Fruit fly (Drosophila melanogaster): ENCODE results near the gene Sry-beta.

Sry-beta gene

dm6 chr3R:30052455-30053046 lies 13.0 kb downstream of the Sry-beta start, which contains the start of gene Jasper (continued):
- TF ChIP-seq nau (GFP tag; optimal IDR thresholded peaks at IDR 0.05) (no peak), fd96Cb (tag; optimal IDR thresholded peaks at IDR 0.05) (no peak), CG3847 (GFP tag; IDR thresholded peaks at IDR 0.05) (peak; percentile 37; the same call in 1 of the 2 replicates), CG7357 (GFP tag; IDR thresholded peaks at IDR 0.05) (no peak), CG17385 (GFP tag; optimal IDR thresholded peaks at IDR 0.05) (peak; percentile 52), E2f2 (GFP tag; IDR thresholded peaks at IDR 0.05) (peak; percentile 100), ttk (GFP tag; IDR thresholded peaks at IDR 0.05) (no peak), Med (GFP tag) (peak; percentile 95), Gug (GFP tag; IDR thresholded peaks at IDR 0.05) (no peak), dpn (GFP tag; optimal IDR thresholded peaks at IDR 0.05) (peak in 1 of 2 experiments; percentile 40), CG2678 (tag; optimal IDR thresholded peaks at IDR 0.05) (no peak), GATAe (GFP tag; conservative IDR thresholded peaks at IDR 0.05) (no peak), CG3407 (GFP tag; optimal IDR thresholded peaks at IDR 0.05) (no peak), CG11695 (GFP tag; IDR thresholded peaks at IDR 0.05) (no peak), Dek (tag; optimal IDR thresholded peaks at IDR 0.05) (peak; percentile 37), CG17612 (GFP tag; IDR thresholded peaks at IDR 0.05) (no peak; the same call in 1 of the 2 replicates), mam (GFP tag; optimal IDR thresholded peaks at IDR 0.05) (no peak), CG43689 (GFP tag; IDR thresholded peaks at IDR 0.05) (no peak), Tbp (GFP tag; optimal IDR thresholded peaks at IDR 0.05) (no peak), CG4730 (GFP tag; IDR thresholded peaks at IDR 0.05) (no peak), kni (GFP tag; optimal IDR thresholded peaks at IDR 0.05) (no peak), Dbx (GFP tag; IDR thresholded peaks at IDR 0.05) (no peak), CG13894 (tag; optimal IDR thresholded peaks at IDR 0.05) (peak; percentile 38), Optix (GFP tag; IDR thresholded peaks at IDR 0.05) (no peak), chn (GFP tag; optimal IDR thresholded peaks at IDR 0.05) (no peak), CG10959 (GFP tag; IDR thresholded peaks at IDR 0.05) (no peak), CG6765 (GFP tag; optimal IDR thresholded peaks at IDR 0.05) (no peak), en (GFP tag; optimal IDR thresholded peaks at IDR 0.05) (no peak), CG11696 (GFP tag; IDR thresholded peaks at IDR 0.05) (no peak), CG16779 (GFP tag; IDR thresholded peaks at IDR 0.05) (no peak), CG5953 (GFP tag; IDR thresholded peaks at IDR 0.05) (no peak), CG7372 (GFP tag; IDR thresholded peaks at IDR 0.05) (no peak), CG17802 (tag; optimal IDR thresholded peaks at IDR 0.05) (no peak), HmgD (GFP tag; optimal IDR thresholded peaks at IDR 0.05) (peak; percentile 29), bowl (GFP tag; IDR thresholded peaks at IDR 0.05) (no peak), ase (GFP tag; IDR thresholded peaks at IDR 0.05) (no peak), Sry-β (GFP tag; optimal IDR thresholded peaks at IDR 0.05) (peak; percentile 62), Nf-YA (GFP tag; IDR thresholded peaks at IDR 0.05) (no peak), CG2199 (GFP tag; IDR thresholded peaks at IDR 0.05) (no peak), Oli (tag; optimal IDR thresholded peaks at IDR 0.05) (no peak), CG11398 (GFP tag; optimal IDR thresholded peaks at IDR 0.05) (no peak), CG18476 (GFP tag; optimal IDR thresholded peaks at IDR 0.05) (no peak), Jarid2 (GFP tag; optimal IDR thresholded peaks at IDR 0.05) (no peak), luna (GFP tag; optimal IDR thresholded peaks at IDR 0.05) (no peak), CG10274 (GFP tag; optimal IDR thresholded peaks at IDR 0.05) (no peak), schlank (tag; optimal IDR thresholded peaks at IDR 0.05) (no peak), NfI (GFP tag; optimal IDR thresholded peaks at IDR 0.05) (peak; percentile 10), gro (GFP tag; optimal IDR thresholded peaks at IDR 0.05) (peak; percentile 39), shn (GFP tag; optimal IDR thresholded peaks at IDR 0.05) (no peak), Bdp1 (GFP tag; optimal IDR thresholded peaks at IDR 0.05) (peak; percentile 5), pita (GFP tag; optimal IDR thresholded peaks at IDR 0.05) (no peak), lilli (GFP tag; optimal IDR thresholded peaks at IDR 0.05) (peak; percentile 53)

Data from whole organism, embryonic.